Fruit fly (Drosophila melanogaster) whole organism, embryonic: ENCODE measurements around the gene DIP2.

Experiments
- Adf1 ChIP-seq: fragments of 200-800 bp; sonication (Bioruptor generic); IDR thresholded peaks from 2 replicates; pipeline ENCODE4 v1.3.6; 2022; ENCODE audit warnings: missing biosample characterization, missing genetic modification characterization
- Awh ChIP-seq: fragments of 200-800 bp; sonication (Bioruptor generic); IDR thresholded peaks from 2 replicates; pipeline ENCODE4, ENCODE4 v1.3.6; 2022; ENCODE audit warnings: missing biosample characterization, missing genetic modification characterization
- BtbVII ChIP-seq: fragments of 200-800 bp; sonication (Bioruptor generic); optimal IDR thresholded peaks from 3 replicates; lab custom pipeline; 2017; ENCODE audit warnings: missing biosample characterization, mild to moderate bottlenecking, missing genetic modification characterization
- CG11723 ChIP-seq: fragments of 200-800 bp; sonication (Bioruptor generic); optimal IDR thresholded peaks from 2 replicates; lab custom pipeline; 2017; ENCODE audit warnings: missing biosample characterization, mild to moderate bottlenecking, missing genetic modification characterization
- CG12104 ChIP-seq: fragments of 200-800 bp; sonication (Bioruptor generic); optimal IDR thresholded peaks from 3 replicates; lab custom pipeline; 2016; ENCODE audit warnings: missing biosample characterization, missing genetic modification characterization
- CG12155 ChIP-seq: fragments of 200-800 bp; sonication (Bioruptor generic); optimal IDR thresholded peaks from 3 replicates; lab custom pipeline; 2016; ENCODE audit warnings: missing biosample characterization, missing genetic modification characterization
- CG12659 ChIP-seq: fragments of 200-800 bp; sonication (Bioruptor generic); optimal IDR thresholded peaks from 3 replicates; lab custom pipeline; 2017; ENCODE audit warnings: mild to moderate bottlenecking, missing biosample characterization, missing genetic modification reagents, missing genetic modification characterization
- CG14014 ChIP-seq: fragments of 200-800 bp; sonication (Bioruptor generic); IDR thresholded peaks from 2 replicates; pipeline ENCODE4 v1.3.6; 2022; ENCODE audit warnings: missing biosample characterization, missing genetic modification characterization
- CG1602 ChIP-seq: fragments of 200-800 bp; sonication (Bioruptor generic); optimal IDR thresholded peaks from 3 replicates; lab custom pipeline; 2016; ENCODE audit warnings: missing biosample characterization, missing genetic modification characterization
- CG16813 ChIP-seq: fragments of 200-800 bp; sonication (Bioruptor generic); IDR thresholded peaks from 3 replicates; pipeline ENCODE4 v1.3.6; 2022; ENCODE audit warnings: missing biosample characterization, missing genetic modification characterization; ENCODE audit not compliant: partially characterized antibody
- CG17186 ChIP-seq: fragments of 200-800 bp; sonication (Bioruptor generic); optimal IDR thresholded peaks from 3 replicates; lab custom pipeline; 2017; ENCODE audit warnings: missing biosample characterization, missing genetic modification reagents, missing genetic modification characterization
- CG18619 ChIP-seq: fragments of 200-800 bp; sonication (Bioruptor generic); optimal IDR thresholded peaks from 3 replicates; lab custom pipeline; 2017; ENCODE audit warnings: missing biosample characterization, mild to moderate bottlenecking, missing genetic modification characterization
- CG30403 ChIP-seq: fragments of 200-800 bp; sonication (Bioruptor generic); optimal IDR thresholded peaks from 3 replicates; lab custom pipeline; 2016; ENCODE audit warnings: missing biosample characterization, missing genetic modification characterization
- CG34224 ChIP-seq: fragments of 200-800 bp; sonication (Bioruptor generic); IDR thresholded peaks from 3 replicates; pipeline ENCODE4 v1.3.6; 2022; ENCODE audit warnings: missing biosample characterization, missing genetic modification characterization; ENCODE audit not compliant: partially characterized antibody
- CG4617 ChIP-seq: fragments of 200-800 bp; sonication (Bioruptor generic); optimal IDR thresholded peaks from 3 replicates; lab custom pipeline; 2016; ENCODE audit warnings: missing biosample characterization, missing genetic modification characterization, borderline replicate concordance
- CG6254 ChIP-seq: fragments of 200-800 bp; sonication (Bioruptor generic); optimal IDR thresholded peaks from 3 replicates; lab custom pipeline; 2017; ENCODE audit warnings: mild to moderate bottlenecking, missing biosample characterization, missing genetic modification reagents, missing genetic modification characterization
- CG6854 ChIP-seq: fragments of 200-800 bp; sonication (Bioruptor generic); optimal IDR thresholded peaks from 3 replicates; lab custom pipeline; 2017; ENCODE audit warnings: missing biosample characterization, mild to moderate bottlenecking, missing genetic modification characterization
- CG7357 ChIP-seq: fragments of 200-800 bp; sonication (Bioruptor generic); IDR thresholded peaks from 3 replicates; pipeline ENCODE4 v1.3.6; 2022; ENCODE audit warnings: missing biosample characterization, missing genetic modification characterization
- CG8388 ChIP-seq: fragments of 200-800 bp; sonication (Bioruptor generic); optimal IDR thresholded peaks from 2 replicates; lab custom pipeline; 2019; ENCODE audit warnings: missing biosample characterization, mild to moderate bottlenecking, missing genetic modification characterization, moderate library complexity
- CG8765 ChIP-seq: fragments of 200-800 bp; sonication (Bioruptor generic); IDR thresholded peaks from 2 replicates; pipeline ENCODE4 v1.3.6; 2022; ENCODE audit warnings: missing biosample characterization, missing genetic modification characterization
- Dad ChIP-seq: fragments of 200-800 bp; sonication (Bioruptor generic); optimal IDR thresholded peaks from 3 replicates; lab custom pipeline; 2016; ENCODE audit warnings: missing biosample characterization, missing genetic modification characterization
- Doc3 ChIP-seq: fragments of 200-800 bp; sonication (Bioruptor generic); IDR thresholded peaks from 3 replicates; pipeline ENCODE4 v1.3.6; 2022; ENCODE audit warnings: missing biosample characterization, missing genetic modification characterization; ENCODE audit not compliant: partially characterized antibody
- Dref ChIP-seq: fragments of 200-800 bp; sonication (Bioruptor generic); IDR thresholded peaks from 2 replicates; pipeline ENCODE4 v1.3.6; 2022; ENCODE audit warnings: missing biosample characterization, missing genetic modification characterization
- E2f2 ChIP-seq: fragments of 200-800 bp; sonication (Bioruptor generic); IDR thresholded peaks from 2 replicates; pipeline ENCODE4 v1.3.6; 2022; ENCODE audit warnings: missing biosample characterization, missing genetic modification characterization
- Hmr ChIP-seq: fragments of 200-800 bp; sonication (Bioruptor generic); optimal IDR thresholded peaks from 3 replicates; lab custom pipeline; 2017; ENCODE audit warnings: mild to moderate bottlenecking, missing biosample characterization, missing genetic modification reagents, missing genetic modification characterization
- Kr ChIP-seq: fragments of 200-800 bp; sonication (Bioruptor generic); optimal IDR thresholded peaks from 2 replicates; lab custom pipeline; 2017; ENCODE audit warnings: missing biosample characterization, mild to moderate bottlenecking, missing genetic modification characterization
- MBD-R2 ChIP-seq: fragments of 200-800 bp; sonication (Bioruptor generic); IDR thresholded peaks from 2 replicates; pipeline ENCODE4 v1.3.6; 2022; ENCODE audit warnings: missing biosample characterization, missing genetic modification characterization
- MESR4 ChIP-seq: fragments of 200-800 bp; sonication (Bioruptor generic); optimal IDR thresholded peaks from 2 replicates; lab custom pipeline; 2018; ENCODE audit warnings: missing biosample characterization, mild to moderate bottlenecking, missing genetic modification characterization, moderate library complexity
- Poxn ChIP-seq: fragments of 200-800 bp; sonication (Bioruptor generic); IDR thresholded peaks from 2 replicates; pipeline ENCODE4 v1.3.6; 2022; ENCODE audit warnings: missing biosample characterization, missing genetic modification characterization
- Sry-β ChIP-seq: fragments of 200-800 bp; sonication (Bioruptor generic); optimal IDR thresholded peaks from 2 replicates; lab custom pipeline; 2018; ENCODE audit warnings: missing biosample characterization, mild to moderate bottlenecking, missing genetic modification characterization, moderate library complexity
- Xrp1 ChIP-seq: fragments of 200-800 bp; sonication (Bioruptor generic); IDR thresholded peaks from 2 replicates; pipeline ENCODE4 v1.3.6; 2022; ENCODE audit warnings: missing biosample characterization, missing genetic modification characterization
- ato ChIP-seq: fragments of 200-800 bp; sonication (Bioruptor generic); IDR thresholded peaks from 2 replicates; pipeline ENCODE4 v1.3.6; 2022; ENCODE audit warnings: missing biosample characterization, missing genetic modification characterization; ENCODE audit not compliant: partially characterized antibody
- bigmax ChIP-seq: fragments of 200-800 bp; sonication (Bioruptor generic); optimal IDR thresholded peaks from 2 replicates; lab custom pipeline; 2018; ENCODE audit warnings: missing biosample characterization, mild to moderate bottlenecking, missing genetic modification characterization
- caup ChIP-seq: fragments of 200-800 bp; sonication (Bioruptor generic); optimal IDR thresholded peaks from 3 replicates; lab custom pipeline; 2017; ENCODE audit warnings: missing biosample characterization, mild to moderate bottlenecking, missing genetic modification characterization, moderate library complexity; ENCODE audit not compliant: severe bottlenecking
- chinmo ChIP-seq: fragments of 200-800 bp; sonication (Bioruptor generic); IDR thresholded peaks from 4 replicates; pipeline ENCODE4 v1.3.6; 2022; ENCODE audit warnings: missing biosample characterization, missing genetic modification characterization; ENCODE audit not compliant: partially characterized antibody
- dmrt99B ChIP-seq: fragments of 200-800 bp; sonication (Bioruptor generic); optimal IDR thresholded peaks from 2 replicates; lab custom pipeline; 2018; ENCODE audit warnings: missing biosample characterization, mild to moderate bottlenecking, missing genetic modification characterization, moderate library complexity
- exex ChIP-seq: fragments of 200-800 bp; sonication (Bioruptor generic); optimal IDR thresholded peaks from 4 replicates; lab custom pipeline; 2018; ENCODE audit warnings: missing biosample characterization, mild to moderate bottlenecking, missing genetic modification characterization, moderate library complexity
- gsb ChIP-seq: fragments of 200-800 bp; sonication (Bioruptor generic); IDR thresholded peaks from 2 replicates; pipeline ENCODE4 v1.3.6; 2022; ENCODE audit warnings: missing biosample characterization, missing genetic modification characterization
- gt ChIP-seq: fragments of 200-800 bp; sonication (Bioruptor generic); IDR thresholded peaks from 2 replicates; pipeline ENCODE4 v1.3.6; 2022; ENCODE audit warnings: missing biosample characterization, missing genetic modification characterization
- kay ChIP-seq: fragments of 200-800 bp; sonication (Bioruptor generic); optimal IDR thresholded peaks from 2 replicates; lab custom pipeline; 2016; ENCODE audit warnings: missing biosample characterization, missing genetic modification characterization
- kni ChIP-seq: fragments of 200-800 bp; sonication (Bioruptor generic); optimal IDR thresholded peaks from 3 replicates; lab custom pipeline; 2017; ENCODE audit warnings: mild to moderate bottlenecking, missing biosample characterization, missing genetic modification reagents, missing genetic modification characterization
- nerfin-1 ChIP-seq: fragments of 200-800 bp; sonication (Bioruptor generic); optimal IDR thresholded peaks from 3 replicates; lab custom pipeline; 2019; ENCODE audit warnings: missing biosample characterization, mild to moderate bottlenecking, missing genetic modification characterization, moderate library complexity
- prd ChIP-seq, 3 experiments: fragments of >200 bp in 2 of 3; fragments of 200-800 bp in 1 of 3; sonication (Bioruptor generic) in 1 of 3; optimal IDR thresholded peaks in 2 of 3; IDR thresholded peaks in 1 of 3; 2 replicates in 2 of 3; 3 replicates in 1 of 3; pipeline versions ENCODE4 v1.3.6 to Lab custom; 2017 to 2022; ENCODE audit warnings: missing biosample characterization in 1 of 3, missing genetic modification characterization in 1 of 3
- slp2 ChIP-seq: fragments of 200-800 bp; sonication (Bioruptor generic); optimal IDR thresholded peaks from 2 replicates; lab custom pipeline; 2016; ENCODE audit warnings: missing biosample characterization, missing genetic modification characterization
- sob ChIP-seq: fragments of 200-800 bp; sonication (Bioruptor generic); IDR thresholded peaks from 2 replicates; pipeline ENCODE4 v1.3.6; 2022; ENCODE audit warnings: missing biosample characterization, missing genetic modification characterization
- toy ChIP-seq: fragments of 200-800 bp; sonication (Bioruptor generic); IDR thresholded peaks from 2 replicates; pipeline ENCODE4 v1.3.6; 2022; ENCODE audit warnings: missing biosample characterization, missing genetic modification characterization
- vfl ChIP-seq: fragments of 200-800 bp; sonication (Bioruptor generic); optimal IDR thresholded peaks from 2 replicates; lab custom pipeline; 2016; ENCODE audit warnings: missing biosample characterization, missing genetic modification characterization
- z ChIP-seq: fragments of 200-800 bp; sonication (Bioruptor generic); IDR thresholded peaks from 3 replicates; pipeline ENCODE4 v1.3.6; 2022; ENCODE audit warnings: missing biosample characterization, missing genetic modification characterization

The DIP2 gene

dm6 chr3L:264378-265151, 6.8 kb upstream of the DIP2 start, which contains the start of the genes Tudor-SN and mRpL17:
Tudor-SN (minus strand) TSS chr3L:264380.
mRpL17 (plus strand) TSS chr3L:264779.
- TF ChIP-seq CG12104, result peak; percentile 20
- TF ChIP-seq CG34224 (GFP tag; lab: Robert Waterston, UW), result peak; percentile 89
- peak; percentile 84 for TF ChIP-seq Doc3
- TF ChIP-seq CG8765 (GFP tag; lab: Robert Waterston, UW), result no peak
- TF ChIP-seq toy (GFP tag; lab: Robert Waterston, UW), result no peak
- no peak for TF ChIP-seq Poxn (GFP tag; lab: Robert Waterston, UW)
- no peak for TF ChIP-seq CG7357 (GFP tag; lab: Robert Waterston, UW)
- peak; percentile 17 for TF ChIP-seq CG1602 (GFP tag; lab: Kevin White, UChicago)
- peak; percentile 14; the same call in 1 of the 2 replicates for TF ChIP-seq Adf1 (GFP tag; lab: Robert Waterston, UW)
- TF ChIP-seq CG6854, result no peak
- TF ChIP-seq kni (GFP tag; lab: Kevin White, UChicago), result no peak
- no peak for TF ChIP-seq slp2 (GFP tag; lab: Kevin White, UChicago)
- no peak for TF ChIP-seq gt (GFP tag; lab: Robert Waterston, UW)
- peak; percentile 25 for TF ChIP-seq kay
- TF ChIP-seq caup (GFP tag; lab: Kevin White, UChicago), result peak; percentile 12
- peak; percentile 62 for TF ChIP-seq Hmr
- TF ChIP-seq E2f2 (GFP tag; lab: Robert Waterston, UW), result peak; percentile 46; the same call in 1 of the 2 replicates
- no peak; the same call in 1 of the 2 replicates for TF ChIP-seq Xrp1 (GFP tag; lab: Robert Waterston, UW)
- TF ChIP-seq bigmax (GFP tag; lab: Kevin White, UChicago), result peak; percentile 38
- TF ChIP-seq Sry-β (GFP tag; lab: Kevin White, UChicago), result peak; percentile 55
- TF ChIP-seq dmrt99B (tag; lab: Kevin White, UChicago), result peak; percentile 27
- peak; percentile 72 for TF ChIP-seq MBD-R2 (GFP tag; lab: Robert Waterston, UW)
- no peak for TF ChIP-seq gsb (GFP tag; lab: Robert Waterston, UW)
- peak; percentile 36 for TF ChIP-seq exex
- TF ChIP-seq sob (GFP tag; lab: Robert Waterston, UW), result peak; percentile 48; the same call in 1 of the 2 replicates
- TF ChIP-seq z (GFP tag; lab: Robert Waterston, UW), result no peak
- TF ChIP-seq CG12155 (GFP tag; lab: Kevin White, UChicago), result peak; percentile 52
- peak; percentile 14 for TF ChIP-seq BtbVII
- TF ChIP-seq CG17186 (GFP tag; lab: Kevin White, UChicago), result peak; percentile 25
- no peak for TF ChIP-seq vfl (GFP tag; lab: Kevin White, UChicago)
- TF ChIP-seq CG30403, result peak; percentile 69
- no peak for TF ChIP-seq CG14014 (GFP tag; lab: Robert Waterston, UW)
- TF ChIP-seq CG6254 (GFP tag; lab: Kevin White, UChicago), result peak; percentile 33
- TF ChIP-seq Dref (GFP tag; lab: Robert Waterston, UW), result peak; percentile 72
- TF ChIP-seq prd (optimal IDR thresholded peaks at IDR 0.05; lab: Kevin White, UChicago), result no peak
- peak; percentile 42; the same call in 1 of the 3 replicates for TF ChIP-seq prd (GFP tag; IDR thresholded peaks at IDR 0.05; lab: Robert Waterston, UW)
- TF ChIP-seq Kr (GFP tag; lab: Kevin White, UChicago), result no peak
- peak; percentile 95 for TF ChIP-seq ato (GFP tag; lab: Robert Waterston, UW)
- TF ChIP-seq CG4617 (GFP tag; lab: Kevin White, UChicago), result no peak
- TF ChIP-seq chinmo (GFP tag; lab: Robert Waterston, UW), result peak; percentile 92; the same call in 2 of the 4 replicates
- TF ChIP-seq Dad (GFP tag; lab: Kevin White, UChicago), result no peak
- peak; percentile 61 for TF ChIP-seq CG12659 (GFP tag; lab: Kevin White, UChicago)
- peak; percentile 77 for TF ChIP-seq MESR4 (GFP tag; lab: Kevin White, UChicago)
- TF ChIP-seq CG11723 (GFP tag; lab: Kevin White, UChicago), result no peak
- TF ChIP-seq CG16813 (GFP tag; lab: Robert Waterston, UW), result peak; percentile 98
- TF ChIP-seq CG8388 (GFP tag; lab: Kevin White, UChicago), result peak; percentile 9
- peak; percentile 23 for TF ChIP-seq CG18619 (GFP tag; lab: Kevin White, UChicago)
- TF ChIP-seq nerfin-1 (tag; lab: Kevin White, UChicago), result peak; percentile 37
- no peak for TF ChIP-seq Awh (GFP tag; lab: Robert Waterston, UW)
